Worm (Caenorhabditis elegans) whole organism, L1 larva: ENCODE measurements around the gene C14A4.7.

Experiments used
- C04F5.9 ChIP-seq: sonication (generic microtip); optimal IDR thresholded peaks from 2 replicates; lab custom pipeline; 2016; ENCODE audit warnings: missing genetic modification characterization, missing compliant biosample characterization
- C16A3.4 ChIP-seq: fragments of 150-350 bp; optimal IDR thresholded peaks from 2 replicates; lab custom pipeline; 2014; ENCODE audit warnings: missing biosample characterization, missing genetic modification characterization
- C34B4.2 ChIP-seq: sonication (generic microtip); optimal IDR thresholded peaks from 2 replicates; lab custom pipeline; 2017; ENCODE audit warnings: mild to moderate bottlenecking, missing genetic modification characterization, missing compliant biosample characterization
- F16B12.6 ChIP-seq: fragments of 150-350 bp; optimal IDR thresholded peaks from 2 replicates; lab custom pipeline; 2014; ENCODE audit warnings: missing biosample characterization, missing genetic modification characterization
- Y116A8C.19 ChIP-seq: sonication (generic microtip); optimal IDR thresholded peaks from 2 replicates; lab custom pipeline; 2016; ENCODE audit warnings: missing compliant biosample characterization, missing genetic modification characterization, borderline replicate concordance
- aha-1 ChIP-seq: fragments of 150-350 bp; optimal IDR thresholded peaks from 2 replicates; lab custom pipeline; 2014; ENCODE audit warnings: missing biosample characterization, missing genetic modification characterization
- alr-1 ChIP-seq: fragments of 200-800 bp; sonication (Bioruptor generic); optimal IDR thresholded peaks from 2 replicates; lab custom pipeline; 2018; ENCODE audit warnings: borderline replicate concordance, mild to moderate bottlenecking, missing genetic modification characterization, missing compliant biosample characterization
- aly-2 ChIP-seq: fragments of 150-350 bp; optimal IDR thresholded peaks from 2 replicates; lab custom pipeline; 2014; ENCODE audit warnings: missing biosample characterization, missing genetic modification characterization
- ama-1 ChIP-seq: fragments of 150-350 bp; optimal IDR thresholded peaks from 2 replicates; lab custom pipeline; 2014
- ceh-8 ChIP-seq: fragments of 200-800 bp; sonication (Bioruptor generic); optimal IDR thresholded peaks from 2 replicates; lab custom pipeline; 2018; ENCODE audit warnings: mild to moderate bottlenecking, missing genetic modification characterization, moderate library complexity, missing compliant biosample characterization
- ceh-88 ChIP-seq: fragments of 200-800 bp; sonication (Bioruptor generic); IDR thresholded peaks from 2 replicates; pipeline ENCODE4 v1.3.6; 2022; ENCODE audit warnings: missing genetic modification characterization, missing compliant biosample characterization
- ceh-90 ChIP-seq: sonication (generic microtip); optimal IDR thresholded peaks from 2 replicates; lab custom pipeline; 2016; ENCODE audit warnings: missing genetic modification characterization, missing compliant biosample characterization
- ces-1 ChIP-seq: fragments of 150-350 bp; optimal IDR thresholded peaks from 2 replicates; lab custom pipeline; 2014; ENCODE audit warnings: missing biosample characterization, missing genetic modification reagents, missing genetic modification characterization
- dpl-1 ChIP-seq, 3 experiments: fragments of 150-350 bp in 2 of 3; sonication (generic microtip) in 1 of 3; optimal IDR thresholded peaks; 2 replicates each; lab custom pipeline; 2014 to 2017; ENCODE audit warnings: missing biosample characterization in 3 of 3, missing genetic modification characterization in 3 of 3, missing genetic modification reagents in 3 of 3
- dsc-1 ChIP-seq: sonication (generic microtip); optimal IDR thresholded peaks from 2 replicates; lab custom pipeline; 2016; ENCODE audit warnings: mild to moderate bottlenecking, missing genetic modification characterization, missing compliant biosample characterization
- efl-1 ChIP-seq, 4 experiments: fragments of 150-350 bp; optimal IDR thresholded peaks in 3 of 4; peaks in 1 of 4; 1 replicate in 1 of 4; 2 replicates in 3 of 4; lab custom pipeline; 2014; ENCODE audit warnings: missing biosample characterization in 2 of 4, missing genetic modification characterization in 2 of 4, missing genetic modification reagents in 2 of 4
- efl-3 ChIP-seq: fragments of 200-800 bp; sonication (Bioruptor generic); optimal IDR thresholded peaks from 2 replicates; lab custom pipeline; 2018; ENCODE audit warnings: mild to moderate bottlenecking, missing genetic modification characterization, missing compliant biosample characterization
- elt-2 ChIP-seq: sonication (generic microtip); optimal IDR thresholded peaks from 2 replicates; lab custom pipeline; 2016; ENCODE audit warnings: missing genetic modification characterization, mild to moderate bottlenecking, inconsistent platforms, missing compliant biosample characterization, missing genetic modification reagents
- elt-3 ChIP-seq, 6 experiments: fragments of 150-350 bp in 1 of 6; sonication (generic microtip); optimal IDR thresholded peaks; 2 replicates each; lab custom pipeline; 2017 to 2018; ENCODE audit warnings: missing biosample characterization in 6 of 6, missing genetic modification characterization in 6 of 6, inconsistent platforms in 1 of 6
- fkh-10 ChIP-seq: sonication (generic microtip); optimal IDR thresholded peaks from 2 replicates; lab custom pipeline; 2017; ENCODE audit warnings: missing biosample characterization, missing genetic modification reagents, missing genetic modification characterization
- fkh-8 ChIP-seq: sonication (generic microtip); optimal IDR thresholded peaks from 2 replicates; lab custom pipeline; 2016; ENCODE audit warnings: mild to moderate bottlenecking, missing genetic modification characterization, missing compliant biosample characterization
- fos-1 ChIP-seq: fragments of 150-350 bp; optimal IDR thresholded peaks from 2 replicates; lab custom pipeline; 2014; ENCODE audit warnings: missing biosample characterization, missing genetic modification characterization
- grh-1 ChIP-seq: fragments of 200-800 bp; sonication (Bioruptor generic); IDR thresholded peaks from 2 replicates; pipeline ENCODE4 v1.3.6; 2022; ENCODE audit warnings: missing genetic modification reagents, missing genetic modification characterization, missing compliant biosample characterization
- hlh-4 ChIP-seq: sonication (generic microtip); optimal IDR thresholded peaks from 2 replicates; lab custom pipeline; 2016; ENCODE audit warnings: mild to moderate bottlenecking, missing genetic modification characterization, missing compliant biosample characterization
- hpl-2 ChIP-seq: fragments of 150-350 bp; optimal IDR thresholded peaks from 2 replicates; lab custom pipeline; 2014; ENCODE audit warnings: missing biosample characterization, missing genetic modification reagents, missing genetic modification characterization
- irx-1 ChIP-seq: sonication (generic microtip); optimal IDR thresholded peaks from 2 replicates; lab custom pipeline; 2016; ENCODE audit warnings: missing genetic modification characterization, missing compliant biosample characterization
- jun-1 ChIP-seq: fragments of 150-350 bp; optimal IDR thresholded peaks from 2 replicates; lab custom pipeline; 2014; ENCODE audit warnings: missing biosample characterization, missing genetic modification reagents, missing genetic modification characterization
- lin-35 ChIP-seq, 2 experiments: fragments of 150-350 bp; optimal IDR thresholded peaks; 2 replicates each; lab custom pipeline; 2014; ENCODE audit warnings: missing biosample characterization in 2 of 2, missing genetic modification characterization in 2 of 2, missing genetic modification reagents in 2 of 2
- lin-39 ChIP-seq: fragments of 150-350 bp; optimal IDR thresholded peaks from 2 replicates; lab custom pipeline; 2014; ENCODE audit warnings: missing biosample characterization, missing genetic modification reagents, missing genetic modification characterization
- lsy-2 ChIP-seq, 2 experiments: fragments of 150-350 bp; optimal IDR thresholded peaks; 2 replicates each; lab custom pipeline; 2014; ENCODE audit warnings: missing biosample characterization in 2 of 2, missing genetic modification characterization in 2 of 2
- mab-9 ChIP-seq: fragments of 200-800 bp; sonication (Bioruptor generic); IDR thresholded peaks from 2 replicates; pipeline ENCODE4 v1.3.6; 2022; ENCODE audit warnings: missing genetic modification reagents, missing genetic modification characterization, missing compliant biosample characterization
- mep-1 ChIP-seq: fragments of 150-350 bp; optimal IDR thresholded peaks from 2 replicates; lab custom pipeline; 2014; ENCODE audit warnings: missing biosample characterization, missing genetic modification characterization
- nhr-11 ChIP-seq: fragments of 150-350 bp; optimal IDR thresholded peaks from 2 replicates; lab custom pipeline; 2014; ENCODE audit warnings: missing biosample characterization, missing genetic modification characterization
- nhr-12 ChIP-seq: sonication (generic microtip); optimal IDR thresholded peaks from 2 replicates; lab custom pipeline; 2017; ENCODE audit warnings: missing biosample characterization, missing genetic modification characterization
- nhr-20 ChIP-seq: sonication (generic microtip); optimal IDR thresholded peaks from 2 replicates; lab custom pipeline; 2016; ENCODE audit warnings: mild to moderate bottlenecking, missing genetic modification characterization, missing compliant biosample characterization
- nhr-237 ChIP-seq: fragments of 150-350 bp; optimal IDR thresholded peaks from 2 replicates; lab custom pipeline; 2014; ENCODE audit warnings: missing biosample characterization, missing genetic modification characterization
- nhr-28 ChIP-seq: fragments of 150-350 bp; optimal IDR thresholded peaks from 2 replicates; lab custom pipeline; 2014; ENCODE audit warnings: missing biosample characterization, missing genetic modification characterization
- nhr-47 ChIP-seq: sonication (generic microtip); optimal IDR thresholded peaks from 2 replicates; lab custom pipeline; 2016; ENCODE audit warnings: mild to moderate bottlenecking, missing genetic modification characterization, moderate library complexity, missing compliant biosample characterization
- nhr-76 ChIP-seq: sonication (generic microtip); optimal IDR thresholded peaks from 2 replicates; lab custom pipeline; 2017; ENCODE audit warnings: missing biosample characterization, missing genetic modification characterization
- nhr-77 ChIP-seq: fragments of 150-350 bp; optimal IDR thresholded peaks from 2 replicates; lab custom pipeline; 2014; ENCODE audit warnings: missing biosample characterization, missing genetic modification characterization
- nhr-85 ChIP-seq: sonication (generic microtip); peaks from one replicate; lab custom pipeline; 2016; ENCODE audit warnings: missing genetic modification characterization, inconsistent platforms, missing compliant biosample characterization
- pax-3 ChIP-seq: fragments of 200-800 bp; sonication (Bioruptor generic); optimal IDR thresholded peaks from 2 replicates; lab custom pipeline; 2018; ENCODE audit warnings: mild to moderate bottlenecking, missing genetic modification characterization, moderate library complexity, missing compliant biosample characterization
- rnt-1 ChIP-seq: sonication (generic microtip); optimal IDR thresholded peaks from 2 replicates; lab custom pipeline; 2016; ENCODE audit warnings: mild to moderate bottlenecking, missing genetic modification characterization, moderate library complexity, missing compliant biosample characterization
- skn-1 ChIP-seq: fragments of 150-350 bp; optimal IDR thresholded peaks from 2 replicates; lab custom pipeline; 2014; ENCODE audit warnings: missing biosample characterization, missing genetic modification characterization
- snpc-4 ChIP-seq: fragments of 150-350 bp; optimal IDR thresholded peaks from 2 replicates; lab custom pipeline; 2014; ENCODE audit warnings: missing biosample characterization, missing genetic modification characterization
- snu-23 ChIP-seq: sonication (generic microtip); optimal IDR thresholded peaks from 2 replicates; lab custom pipeline; 2016; ENCODE audit warnings: missing genetic modification characterization, missing compliant biosample characterization
- sox-4 ChIP-seq: sonication (generic microtip); optimal IDR thresholded peaks from 2 replicates; lab custom pipeline; 2016; ENCODE audit warnings: missing genetic modification characterization, missing compliant biosample characterization
- swsn-7 ChIP-seq: sonication (generic microtip); optimal IDR thresholded peaks from 2 replicates; lab custom pipeline; 2016; ENCODE audit warnings: missing genetic modification characterization, missing compliant biosample characterization
- tlp-1 ChIP-seq: fragments of 150-350 bp; optimal IDR thresholded peaks from 2 replicates; lab custom pipeline; 2014; ENCODE audit warnings: missing biosample characterization, missing genetic modification characterization
- unc-30 ChIP-seq: sonication (generic microtip); optimal IDR thresholded peaks from 2 replicates; lab custom pipeline; 2017; ENCODE audit warnings: missing biosample characterization, missing genetic modification characterization
- unc-62 ChIP-seq: fragments of 150-350 bp; optimal IDR thresholded peaks from 2 replicates; lab custom pipeline; 2014; ENCODE audit warnings: missing biosample characterization, missing genetic modification reagents, missing genetic modification characterization
- zip-4 ChIP-seq: fragments of 200-800 bp; sonication (Bioruptor generic); optimal IDR thresholded peaks from 2 replicates; lab custom pipeline; 2018; ENCODE audit warnings: mild to moderate bottlenecking, missing genetic modification characterization, moderate library complexity, missing compliant biosample characterization

Gene C14A4.7

ce11 chrII:10547803-10548693 lies 48.3 kb downstream of the C14A4.7 start (continued):
- TF ChIP-seq mab-9 (GFP tag; lab: Robert Waterston, UW) (peak; percentile 67; the same call in 1 of the 2 replicates), aly-2 (peak; percentile 28), nhr-11 (tag; lab: Kevin White, UChicago) (no peak), C16A3.4 (tag; lab: Kevin White, UChicago) (no peak), unc-62 (GFP tag; lab: Kevin White, UChicago) (no peak), skn-1 (tag; lab: Kevin White, UChicago) (peak; percentile 14), nhr-237 (no peak), elt-3 (tag; optimal IDR thresholded peaks at IDR 0.05; lab: Kevin White, UChicago) (peak in 1 of 6 experiments; percentile 18), hpl-2 (no peak), ceh-90 (tag; lab: Kevin White, UChicago) (no peak), lsy-2 (tag; optimal IDR thresholded peaks at IDR 0.05; lab: Kevin White, UChicago) (peak; percentile 2 to 17), snpc-4 (tag; lab: Kevin White, UChicago) (no peak), alr-1 (no peak), C04F5.9 (no peak), Y116A8C.19 (tag; lab: Kevin White, UChicago) (no peak), fos-1 (no peak), fkh-10 (GFP tag; lab: Kevin White, UChicago) (no peak), elt-2 (tag; lab: Kevin White, UChicago) (no peak), pax-3 (tag; lab: Kevin White, UChicago) (peak; percentile 22), irx-1 (no peak), aha-1 (tag; lab: Kevin White, UChicago) (no peak), sox-4 (tag; lab: Kevin White, UChicago) (peak; percentile 21), hlh-4 (no peak), dsc-1 (tag; lab: Kevin White, UChicago) (no peak), nhr-85 (tag; lab: Kevin White, UChicago) (no peak), dpl-1 (GFP tag; optimal IDR thresholded peaks at IDR 0.05; lab: Kevin White, UChicago) (peak in 1 of 3 experiments; percentile 15), tlp-1 (tag; lab: Kevin White, UChicago) (no peak), nhr-77 (tag; lab: Kevin White, UChicago) (no peak), ces-1 (no peak), mep-1 (peak; percentile 82), nhr-47 (tag; lab: Kevin White, UChicago) (no peak), ceh-88 (GFP tag; lab: Robert Waterston, UW) (peak; percentile 62; the same call in 1 of the 2 replicates), efl-1 (optimal IDR thresholded peaks at IDR 0.05; lab: Kevin White, UChicago) (no peak), efl-1 (GFP tag; optimal IDR thresholded peaks at IDR 0.05 in 1 of 2; lab: Kevin White, UChicago) (peak in 1 of 2 experiments; percentile 94), nhr-20 (tag; lab: Kevin White, UChicago) (peak; percentile 30), ama-1 (lab: Kevin White, UChicago) (peak; percentile 88), lin-35 (GFP tag; optimal IDR thresholded peaks at IDR 0.05; lab: Kevin White, UChicago) (peak; percentile 33 to 51), jun-1 (tag; lab: Kevin White, UChicago) (no peak), rnt-1 (peak; percentile 33), nhr-76 (tag; lab: Kevin White, UChicago) (no peak), fkh-8 (tag; lab: Kevin White, UChicago) (peak; percentile 51), F16B12.6 (tag; lab: Kevin White, UChicago) (no peak), lin-39 (no peak), ceh-8 (no peak), C34B4.2 (tag; lab: Kevin White, UChicago) (no peak), swsn-7 (tag; lab: Kevin White, UChicago) (no peak), snu-23 (peak; percentile 24), grh-1 (GFP tag; lab: Robert Waterston, UW) (no peak; the same call in 1 of the 2 replicates), unc-30 (no peak), zip-4 (GFP tag; lab: Kevin White, UChicago) (no peak), nhr-12 (tag; lab: Kevin White, UChicago) (no peak), efl-3 (GFP tag; lab: Kevin White, UChicago) (no peak), nhr-28 (tag; lab: Kevin White, UChicago) (no peak)
